Fruit fly (Drosophila melanogaster) whole organism, embryonic: ENCODE data around the gene CG17633.

Source experiments
- Atf-2 ChIP-seq: fragments of 200-800 bp; sonication (Bioruptor generic); optimal IDR thresholded peaks from 2 replicates; lab custom pipeline; 2016; ENCODE audit warnings: missing biosample characterization, missing genetic modification characterization
- CG14860 ChIP-seq: fragments of 200-800 bp; sonication (Bioruptor generic); IDR thresholded peaks from 3 replicates; pipeline ENCODE4 v1.3.6; 2022; ENCODE audit warnings: missing biosample characterization, missing genetic modification characterization; ENCODE audit not compliant: partially characterized antibody
- CG15514 ChIP-seq: fragments of 200-800 bp; sonication (Bioruptor generic); optimal IDR thresholded peaks from 3 replicates; lab custom pipeline; 2017; ENCODE audit warnings: missing biosample characterization, missing genetic modification characterization, mild to moderate bottlenecking, moderate library complexity, missing genetic modification reagents
- CG1602 ChIP-seq: fragments of 200-800 bp; sonication (Bioruptor generic); optimal IDR thresholded peaks from 3 replicates; lab custom pipeline; 2016; ENCODE audit warnings: missing biosample characterization, missing genetic modification characterization
- CG17568 ChIP-seq: fragments of 200-800 bp; sonication (Bioruptor generic); optimal IDR thresholded peaks from 2 replicates; lab custom pipeline; 2018; ENCODE audit warnings: missing biosample characterization, mild to moderate bottlenecking, missing genetic modification characterization, moderate library complexity
- CG42726 ChIP-seq: fragments of 200-800 bp; sonication (Bioruptor generic); IDR thresholded peaks from 2 replicates; pipeline ENCODE4 v1.3.6; 2022; ENCODE audit warnings: missing biosample characterization, missing genetic modification characterization; ENCODE audit not compliant: partially characterized antibody
- CG43689 ChIP-seq: fragments of 200-800 bp; sonication (Bioruptor generic); IDR thresholded peaks from 2 replicates; pipeline ENCODE4 v1.3.6; 2022; ENCODE audit warnings: missing biosample characterization, missing genetic modification characterization
- CG4617 ChIP-seq: fragments of 200-800 bp; sonication (Bioruptor generic); optimal IDR thresholded peaks from 3 replicates; lab custom pipeline; 2016; ENCODE audit warnings: missing biosample characterization, missing genetic modification characterization, borderline replicate concordance
- CG4854 ChIP-seq: fragments of 200-800 bp; sonication (Bioruptor generic); optimal IDR thresholded peaks from 2 replicates; lab custom pipeline; 2016; ENCODE audit warnings: missing biosample characterization, missing genetic modification characterization, inconsistent platforms
- CG5245 ChIP-seq: fragments of 200-800 bp; sonication (Bioruptor generic); optimal IDR thresholded peaks from 3 replicates; lab custom pipeline; 2016; ENCODE audit warnings: missing biosample characterization, missing genetic modification characterization
- CG6813 ChIP-seq: fragments of 200-800 bp; sonication (Bioruptor generic); optimal IDR thresholded peaks from 2 replicates; lab custom pipeline; 2017; ENCODE audit warnings: missing biosample characterization, missing genetic modification characterization, mild to moderate bottlenecking, moderate library complexity, missing genetic modification reagents
- CG8359 ChIP-seq: fragments of 200-800 bp; sonication (Bioruptor generic); optimal IDR thresholded peaks from 2 replicates; lab custom pipeline; 2017; ENCODE audit warnings: missing biosample characterization, mild to moderate bottlenecking, missing genetic modification characterization, borderline replicate concordance
- Elba2 ChIP-seq: fragments of 200-800 bp; sonication (Bioruptor generic); optimal IDR thresholded peaks from 3 replicates; lab custom pipeline; 2016; ENCODE audit warnings: missing biosample characterization, missing genetic modification characterization
- Ets65A ChIP-seq: fragments of 200-800 bp; sonication (Bioruptor generic); peaks from one replicate; lab custom pipeline; 2016; ENCODE audit warnings: missing biosample characterization, missing genetic modification characterization
- Fer2 ChIP-seq: fragments of 200-800 bp; sonication (Bioruptor generic); optimal IDR thresholded peaks from 2 replicates; lab custom pipeline; 2018; ENCODE audit warnings: missing biosample characterization, mild to moderate bottlenecking, missing genetic modification characterization, moderate library complexity
- Max ChIP-seq: fragments of 200-800 bp; sonication (Bioruptor generic); optimal IDR thresholded peaks from 2 replicates; lab custom pipeline; 2016; ENCODE audit warnings: missing biosample characterization, mild to moderate bottlenecking, missing genetic modification characterization
- Med ChIP-seq: fragments of 200-800 bp; sonication (Bioruptor generic); peaks from one replicate; lab custom pipeline; 2016; ENCODE audit warnings: missing biosample characterization, missing genetic modification characterization, mild to moderate bottlenecking, inconsistent platforms, moderate library complexity
- NC2β ChIP-seq: fragments of 200-800 bp; sonication (Bioruptor generic); optimal IDR thresholded peaks from 2 replicates; lab custom pipeline; 2016; ENCODE audit warnings: missing biosample characterization, missing genetic modification characterization
- Neu2 ChIP-seq: fragments of 200-800 bp; sonication (Bioruptor generic); optimal IDR thresholded peaks from 3 replicates; lab custom pipeline; 2016; ENCODE audit warnings: missing biosample characterization, missing genetic modification characterization, borderline replicate concordance
- Scr ChIP-seq: fragments of 200-800 bp; sonication (Bioruptor generic); IDR thresholded peaks from 2 replicates; pipeline ENCODE4 v1.3.6; 2022; ENCODE audit warnings: missing biosample characterization, missing genetic modification characterization; ENCODE audit not compliant: partially characterized antibody
- Tbp ChIP-seq: fragments of >200 bp; optimal IDR thresholded peaks from 2 replicates; lab custom pipeline; 2018; ENCODE audit warnings: missing biosample characterization, missing genetic modification characterization
- ab ChIP-seq: fragments of 200-800 bp; sonication (Bioruptor generic); optimal IDR thresholded peaks from 2 replicates; lab custom pipeline; 2016; ENCODE audit warnings: missing biosample characterization, missing genetic modification characterization
- crol ChIP-seq: fragments of 200-800 bp; sonication (Bioruptor generic); IDR thresholded peaks from 2 replicates; pipeline ENCODE4 v1.3.6; 2022; ENCODE audit warnings: missing biosample characterization, missing genetic modification characterization
- dan ChIP-seq: fragments of 200-800 bp; sonication (Bioruptor generic); IDR thresholded peaks from 2 replicates; pipeline ENCODE4 v1.3.6; 2022; ENCODE audit warnings: missing biosample characterization, missing genetic modification characterization
- dimm ChIP-seq: fragments of 200-800 bp; sonication (Bioruptor generic); IDR thresholded peaks from 2 replicates; pipeline ENCODE4 v1.3.6; 2022; ENCODE audit warnings: missing biosample characterization, missing genetic modification characterization
- dm ChIP-seq: fragments of 200-800 bp; sonication (Bioruptor generic); optimal IDR thresholded peaks from 3 replicates; lab custom pipeline; 2016; ENCODE audit warnings: missing biosample characterization, missing genetic modification characterization
- hb ChIP-seq: fragments of 200-800 bp; sonication (Bioruptor generic); IDR thresholded peaks from 3 replicates; pipeline ENCODE4 v1.3.6; 2022; ENCODE audit warnings: missing biosample characterization, missing genetic modification characterization; ENCODE audit not compliant: partially characterized antibody
- hkb ChIP-seq, 2 experiments: fragments of 200-800 bp in 1 of 2; fragments of >200 bp in 1 of 2; sonication (Bioruptor generic) in 1 of 2; IDR thresholded peaks in 1 of 2; optimal IDR thresholded peaks in 1 of 2; 2 replicates each; pipeline versions ENCODE4 v1.3.6 to Lab custom; 2017 to 2022; ENCODE audit warnings: missing biosample characterization in 1 of 2, missing genetic modification characterization in 1 of 2
- ken ChIP-seq: fragments of 200-800 bp; sonication (Bioruptor generic); IDR thresholded peaks from 3 replicates; pipeline ENCODE4 v1.3.6; 2022; ENCODE audit warnings: missing biosample characterization, missing genetic modification characterization
- knrl ChIP-seq: fragments of 200-800 bp; sonication (Bioruptor generic); IDR thresholded peaks from 3 replicates; pipeline ENCODE4 v1.3.6; 2022; ENCODE audit warnings: missing biosample characterization, missing genetic modification characterization; ENCODE audit not compliant: partially characterized antibody
- mam ChIP-seq: fragments of 200-800 bp; sonication (Bioruptor generic); optimal IDR thresholded peaks from 3 replicates; lab custom pipeline; 2016; ENCODE audit warnings: missing biosample characterization, missing genetic modification characterization
- oc ChIP-seq: fragments of 200-800 bp; sonication (Bioruptor generic); optimal IDR thresholded peaks from 2 replicates; lab custom pipeline; 2018; ENCODE audit warnings: missing biosample characterization, mild to moderate bottlenecking, missing genetic modification characterization, moderate library complexity
- pzg ChIP-seq: fragments of 200-800 bp; sonication (Bioruptor generic); optimal IDR thresholded peaks from 3 replicates; lab custom pipeline; 2018; ENCODE audit warnings: missing biosample characterization, mild to moderate bottlenecking, missing genetic modification characterization, moderate library complexity
- sc ChIP-seq, 3 experiments: fragments of >200 bp in 2 of 3; fragments of 200-800 bp in 1 of 3; sonication (Bioruptor generic) in 1 of 3; optimal IDR thresholded peaks; 2 replicates in 2 of 3; 3 replicates in 1 of 3; lab custom pipeline; 2017; ENCODE audit warnings: mild to moderate bottlenecking in 1 of 3, missing biosample characterization in 1 of 3, missing genetic modification characterization in 1 of 3, missing genetic modification reagents in 1 of 3
- sd ChIP-seq: fragments of 200-800 bp; sonication (Bioruptor generic); optimal IDR thresholded peaks from 3 replicates; lab custom pipeline; 2018; ENCODE audit warnings: missing biosample characterization, mild to moderate bottlenecking, missing genetic modification characterization, moderate library complexity
- sens-2 ChIP-seq: fragments of 200-800 bp; sonication (Bioruptor generic); IDR thresholded peaks from 2 replicates; pipeline ENCODE4 v1.3.6; 2022; ENCODE audit warnings: missing biosample characterization, missing genetic modification characterization
- slbo ChIP-seq: fragments of 200-800 bp; sonication (Bioruptor generic); IDR thresholded peaks from 2 replicates; pipeline ENCODE4 v1.3.6; 2022; ENCODE audit warnings: missing biosample characterization, missing genetic modification characterization
- stc ChIP-seq: fragments of 200-800 bp; sonication (Bioruptor generic); IDR thresholded peaks from 2 replicates; pipeline ENCODE4 v1.3.6; 2022; ENCODE audit warnings: missing biosample characterization, missing genetic modification characterization
- tin ChIP-seq: fragments of 200-800 bp; sonication (Bioruptor generic); optimal IDR thresholded peaks from 3 replicates; lab custom pipeline; 2016; ENCODE audit warnings: missing biosample characterization, missing genetic modification characterization
- tll ChIP-seq, 2 experiments: fragments of 200-800 bp in 1 of 2; fragments of >200 bp in 1 of 2; sonication (Bioruptor generic) in 1 of 2; optimal IDR thresholded peaks; 2 replicates each; lab custom pipeline; 2017 to 2019; ENCODE audit warnings: missing biosample characterization in 2 of 2, missing genetic modification characterization in 2 of 2, mild to moderate bottlenecking in 1 of 2, moderate library complexity in 1 of 2
- trem ChIP-seq: fragments of 200-800 bp; optimal IDR thresholded peaks from 3 replicates; lab custom pipeline; 2019; ENCODE audit warnings: missing biosample characterization, mild to moderate bottlenecking, missing genetic modification characterization, moderate library complexity
- wdn ChIP-seq: fragments of 200-800 bp; sonication (Bioruptor generic); IDR thresholded peaks from 2 replicates; pipeline ENCODE4 v1.3.6; 2022; ENCODE audit warnings: missing biosample characterization, missing genetic modification characterization
- z ChIP-seq: fragments of 200-800 bp; sonication (Bioruptor generic); IDR thresholded peaks from 3 replicates; pipeline ENCODE4 v1.3.6; 2022; ENCODE audit warnings: missing biosample characterization, missing genetic modification characterization
- zen2 ChIP-seq: fragments of 200-800 bp; sonication (Bioruptor generic); IDR thresholded peaks from 3 replicates; pipeline ENCODE4 v1.3.6; 2022; ENCODE audit warnings: missing biosample characterization, missing genetic modification characterization; ENCODE audit not compliant: partially characterized antibody

The CG17633 gene

dm6 chr2L:9782176-9782581 is 13.3 kb downstream of the CG17633 start, which contains the start of gene IP3K1 (continued):
- TF ChIP-seq CG14860 (GFP tag; lab: Robert Waterston, UW) (no peak), trem (tag; lab: Kevin White, UChicago) (peak; percentile 33), slbo (GFP tag; lab: Robert Waterston, UW) (peak; percentile 55), wdn (GFP tag; lab: Robert Waterston, UW) (no peak), CG8359 (GFP tag; lab: Kevin White, UChicago) (no peak), NC2β (GFP tag; lab: Kevin White, UChicago) (peak; percentile 16), hb (GFP tag; lab: Robert Waterston, UW) (no peak), crol (0 out of 2 replicates have a peak, but pooled peaks have one; percentile 10), z (GFP tag; lab: Robert Waterston, UW) (0 out of 3 replicates have a peak, but pooled peaks have one; percentile 40), dm (GFP tag; lab: Kevin White, UChicago) (no peak), dimm (GFP tag; lab: Robert Waterston, UW) (no peak), ken (GFP tag; lab: Robert Waterston, UW) (no peak), Fer2 (no peak), CG4617 (GFP tag; lab: Kevin White, UChicago) (no peak), oc (tag; lab: Kevin White, UChicago) (peak; percentile 39), Ets65A (GFP tag; lab: Kevin White, UChicago) (no peak), Atf-2 (GFP tag; lab: Kevin White, UChicago) (no peak), ab (GFP tag; lab: Kevin White, UChicago) (no peak), mam (GFP tag; lab: Kevin White, UChicago) (peak; percentile 10), Tbp (no peak), CG17568 (GFP tag; lab: Kevin White, UChicago) (peak; percentile 32), CG6813 (peak; percentile 27), CG15514 (GFP tag; lab: Kevin White, UChicago) (peak; percentile 63), CG5245 (GFP tag; lab: Kevin White, UChicago) (no peak), stc (GFP tag; lab: Robert Waterston, UW) (peak; percentile 72; the same call in 1 of the 2 replicates), zen2 (GFP tag; lab: Robert Waterston, UW) (peak; percentile 67; the same call in 2 of the 3 replicates), pzg (no peak), CG43689 (GFP tag; lab: Robert Waterston, UW) (no peak), dan (GFP tag; lab: Robert Waterston, UW) (no peak), tin (GFP tag; lab: Kevin White, UChicago) (no peak), knrl (GFP tag; lab: Robert Waterston, UW) (no peak), hkb (optimal IDR thresholded peaks at IDR 0.05; lab: Kevin White, UChicago) (no peak), hkb (GFP tag; IDR thresholded peaks at IDR 0.05; lab: Robert Waterston, UW) (peak; percentile 63; the same call in 1 of the 2 replicates), Elba2 (GFP tag; lab: Kevin White, UChicago) (no peak), CG4854 (GFP tag; lab: Kevin White, UChicago) (no peak), Scr (GFP tag; lab: Robert Waterston, UW) (peak; percentile 43; the same call in 1 of the 2 replicates), Neu2 (GFP tag; lab: Kevin White, UChicago) (no peak), Max (GFP tag; lab: Kevin White, UChicago) (no peak)

- TF ChIP-seq sc (optimal IDR thresholded peaks at IDR 0.05; lab: Kevin White, UChicago) (no peak), sc (GFP tag; optimal IDR thresholded peaks at IDR 0.05; lab: Kevin White, UChicago) (no peak), sens-2 (GFP tag; lab: Robert Waterston, UW) (no peak), sd (tag; lab: Kevin White, UChicago) (peak; percentile 79), Med (GFP tag; lab: Kevin White, UChicago) (peak; percentile 4), tll (GFP tag; optimal IDR thresholded peaks at IDR 0.05; lab: Kevin White, UChicago) (no peak), CG1602 (GFP tag; lab: Kevin White, UChicago) (no peak), CG42726 (GFP tag; lab: Robert Waterston, UW) (0 out of 2 replicates have a peak, but pooled peaks have one; percentile 13)
These were observed 14.3 kb downstream of the CG17633 start for dm6 chr2L:9783130-9783529.
